Worm (Caenorhabditis elegans) whole organism, L4 larva: ENCODE results near the gene msp-77.
A peak's percentile ranks its signal among the peaks of the same experiment; 100 is the strongest.

Source experiments
- F10B5.3 ChIP-seq: sonication (generic microtip); optimal IDR thresholded peaks from 2 replicates; lab custom pipeline; 2016; ENCODE audit warnings: mild to moderate bottlenecking, missing genetic modification characterization, missing compliant biosample characterization
- T26A8.4 ChIP-seq: fragments of 200-800 bp; sonication (Bioruptor generic); IDR thresholded peaks from 2 replicates; pipeline ENCODE4 v1.3.6; 2022; ENCODE audit warnings: missing genetic modification characterization, missing compliant biosample characterization
- ZK337.2 ChIP-seq: fragments of 200-800 bp; sonication (Bioruptor generic); IDR thresholded peaks from 2 replicates; pipeline ENCODE4 v1.3.6; 2022; ENCODE audit warnings: missing genetic modification reagents, missing genetic modification characterization, missing compliant biosample characterization
- aha-1 ChIP-seq: fragments of 150-350 bp; peaks from one replicate; lab custom pipeline; 2014; ENCODE audit warnings: missing biosample characterization, missing genetic modification characterization
- ceh-20 ChIP-seq: fragments of 200-800 bp; sonication (Bioruptor generic); IDR thresholded peaks from 2 replicates; pipeline ENCODE4 v1.3.6; 2022; ENCODE audit warnings: missing genetic modification reagents, missing genetic modification characterization, missing compliant biosample characterization
- daf-19 ChIP-seq: fragments of 200-800 bp; sonication (Bioruptor generic); conservative IDR thresholded peaks from 2 replicates; pipeline ENCODE4 v1.3.6; 2022; ENCODE audit warnings: missing genetic modification characterization, missing compliant biosample characterization
- dpl-1 ChIP-seq: fragments of 150-350 bp; optimal IDR thresholded peaks from 2 replicates; lab custom pipeline; 2014; ENCODE audit warnings: missing biosample characterization, missing genetic modification reagents, missing genetic modification characterization
- duxl-1 ChIP-seq: sonication (generic microtip); optimal IDR thresholded peaks from 2 replicates; lab custom pipeline; 2016; ENCODE audit warnings: mild to moderate bottlenecking, missing genetic modification characterization, moderate library complexity, missing compliant biosample characterization; ENCODE audit not compliant: poor library complexity
- egl-27 ChIP-seq: sonication (generic microtip); optimal IDR thresholded peaks from 3 replicates; lab custom pipeline; 2017; ENCODE audit warnings: missing biosample characterization, missing genetic modification reagents, missing genetic modification characterization
- egl-43 ChIP-seq: fragments of 200-800 bp; sonication (Bioruptor generic); IDR thresholded peaks from 2 replicates; pipeline ENCODE4 v1.3.6; 2022; ENCODE audit warnings: missing genetic modification reagents, missing genetic modification characterization, missing compliant biosample characterization
- hlh-11 ChIP-seq: fragments of 200-800 bp; sonication (Bioruptor generic); optimal IDR thresholded peaks from 2 replicates; lab custom pipeline; 2018; ENCODE audit warnings: mild to moderate bottlenecking, missing genetic modification characterization, missing compliant biosample characterization
- hmg-1.1 ChIP-seq: fragments of 200-800 bp; sonication (Bioruptor generic); IDR thresholded peaks from 2 replicates; pipeline ENCODE4 v1.3.6; 2022; ENCODE audit warnings: missing genetic modification reagents, missing genetic modification characterization, missing compliant biosample characterization
- lin-15B ChIP-seq: fragments of 150-350 bp; sonication (generic microtip); optimal IDR thresholded peaks from 3 replicates; lab custom pipeline; 2014; ENCODE audit warnings: missing biosample characterization, missing genetic modification characterization
- lin-29 ChIP-seq: fragments of 200-800 bp; sonication (Bioruptor generic); IDR thresholded peaks from 2 replicates; pipeline ENCODE4 v1.3.6; 2022; ENCODE audit warnings: missing genetic modification reagents, missing genetic modification characterization, missing compliant biosample characterization
- lin-39 ChIP-seq: fragments of 150-350 bp; optimal IDR thresholded peaks from 2 replicates; lab custom pipeline; 2014; ENCODE audit warnings: missing biosample characterization, missing genetic modification reagents, missing genetic modification characterization
- madf-9 ChIP-seq: fragments of 200-800 bp; sonication (Bioruptor generic); conservative IDR thresholded peaks from 2 replicates; pipeline ENCODE4 v1.3.6; 2022; ENCODE audit warnings: missing genetic modification reagents, missing genetic modification characterization, missing compliant biosample characterization
- mdl-1 ChIP-seq, 2 experiments: fragments of 150-350 bp in 1 of 2; sonication (generic microtip) in 1 of 2; optimal IDR thresholded peaks; 2 replicates each; lab custom pipeline; 2014 to 2017; ENCODE audit warnings: missing biosample characterization in 2 of 2, missing genetic modification characterization in 2 of 2
- mes-2 ChIP-seq: sonication (generic microtip); optimal IDR thresholded peaks from 2 replicates; lab custom pipeline; 2016; ENCODE audit warnings: missing genotype, mild to moderate bottlenecking, missing genetic modification characterization, missing compliant biosample characterization; ENCODE audit not compliant: poor library complexity, severe bottlenecking
- mxl-3 ChIP-seq: fragments of 200-800 bp; sonication (Bioruptor generic); optimal IDR thresholded peaks from 2 replicates; lab custom pipeline; 2018; ENCODE audit warnings: mild to moderate bottlenecking, missing genetic modification characterization, missing compliant biosample characterization
- nhr-10 ChIP-seq: fragments of 150-350 bp; optimal IDR thresholded peaks from 2 replicates; lab custom pipeline; 2014; ENCODE audit warnings: missing biosample characterization, missing genetic modification characterization
- nhr-11 ChIP-seq: fragments of 150-350 bp; optimal IDR thresholded peaks from 2 replicates; lab custom pipeline; 2014; ENCODE audit warnings: missing biosample characterization, missing genetic modification characterization
- nhr-111 ChIP-seq: fragments of 200-800 bp; sonication (Bioruptor generic); optimal IDR thresholded peaks from 2 replicates; lab custom pipeline; 2018; ENCODE audit warnings: mild to moderate bottlenecking, missing genetic modification characterization, missing compliant biosample characterization
- nhr-28 ChIP-seq: fragments of 150-350 bp; optimal IDR thresholded peaks from 2 replicates; lab custom pipeline; 2014; ENCODE audit warnings: missing biosample characterization, missing genetic modification characterization
- nhr-41 ChIP-seq: fragments of 200-800 bp; sonication (Bioruptor generic); IDR thresholded peaks from 2 replicates; pipeline ENCODE4 v1.3.6; 2022; ENCODE audit warnings: missing genetic modification reagents, missing genetic modification characterization, missing compliant biosample characterization
- nhr-42 ChIP-seq: fragments of 200-800 bp; sonication (Bioruptor generic); IDR thresholded peaks from 2 replicates; pipeline ENCODE4 v1.3.6; 2022; ENCODE audit warnings: missing genetic modification characterization, missing compliant biosample characterization
- nhr-48 ChIP-seq: sonication (generic microtip); optimal IDR thresholded peaks from 2 replicates; lab custom pipeline; 2016; ENCODE audit warnings: mild to moderate bottlenecking, missing genetic modification characterization, missing compliant biosample characterization
- nhr-77 ChIP-seq: fragments of 150-350 bp; optimal IDR thresholded peaks from 2 replicates; lab custom pipeline; 2014; ENCODE audit warnings: missing biosample characterization, missing genetic modification characterization
- pha-4 ChIP-seq, 2 experiments: fragments of 150-350 bp in 1 of 2; fragments of 200-800 bp in 1 of 2; sonication (Bioruptor generic) in 1 of 2; IDR thresholded peaks in 1 of 2; optimal IDR thresholded peaks in 1 of 2; 2 replicates each; pipeline versions ENCODE4 v1.3.6 to Lab custom; 2014 to 2022; ENCODE audit warnings: missing genetic modification characterization in 2 of 2, missing genetic modification reagents in 2 of 2, missing biosample characterization in 1 of 2, missing compliant biosample characterization in 1 of 2
- php-3 ChIP-seq: fragments of 200-800 bp; sonication (Bioruptor generic); IDR thresholded peaks from 2 replicates; pipeline ENCODE4 v1.3.6; 2022; ENCODE audit warnings: missing genetic modification reagents, missing genetic modification characterization, missing compliant biosample characterization
- saeg-2 ChIP-seq: fragments of 200-800 bp; sonication (Bioruptor generic); IDR thresholded peaks from 2 replicates; pipeline ENCODE4 v1.3.6; 2022; ENCODE audit warnings: missing genetic modification reagents, missing genetic modification characterization, missing compliant biosample characterization
- set-16 ChIP-seq: fragments of 200-800 bp; sonication (Bioruptor generic); IDR thresholded peaks from 2 replicates; pipeline ENCODE4 v1.3.6; 2022; ENCODE audit warnings: missing genetic modification reagents, missing genetic modification characterization, missing compliant biosample characterization
- snpc-4 ChIP-seq: fragments of 150-350 bp; optimal IDR thresholded peaks from 2 replicates; lab custom pipeline; 2014; ENCODE audit warnings: missing biosample characterization, missing genetic modification characterization
- spr-1 ChIP-seq: sonication (generic microtip); optimal IDR thresholded peaks from 2 replicates; lab custom pipeline; 2016; ENCODE audit warnings: mild to moderate bottlenecking, missing genetic modification characterization, missing compliant biosample characterization
- unc-130 ChIP-seq: sonication (generic microtip); optimal IDR thresholded peaks from 2 replicates; lab custom pipeline; 2016; ENCODE audit warnings: missing genetic modification reagents, missing genetic modification characterization, missing compliant biosample characterization
- unc-39 ChIP-seq: sonication (generic microtip); optimal IDR thresholded peaks from 2 replicates; lab custom pipeline; 2017; ENCODE audit warnings: missing biosample characterization, missing genetic modification characterization
- unc-62 ChIP-seq, 3 experiments: fragments of 150-350 bp in 1 of 3; sonication (generic microtip); optimal IDR thresholded peaks in 2 of 3; peaks in 1 of 3; 1 replicate in 1 of 3; 2 replicates in 2 of 3; lab custom pipeline; 2014 to 2017; ENCODE audit warnings: missing biosample characterization in 3 of 3, missing genetic modification characterization in 3 of 3, missing genetic modification reagents in 3 of 3, missing genotype in 1 of 3

The msp-77 gene

DNA sequence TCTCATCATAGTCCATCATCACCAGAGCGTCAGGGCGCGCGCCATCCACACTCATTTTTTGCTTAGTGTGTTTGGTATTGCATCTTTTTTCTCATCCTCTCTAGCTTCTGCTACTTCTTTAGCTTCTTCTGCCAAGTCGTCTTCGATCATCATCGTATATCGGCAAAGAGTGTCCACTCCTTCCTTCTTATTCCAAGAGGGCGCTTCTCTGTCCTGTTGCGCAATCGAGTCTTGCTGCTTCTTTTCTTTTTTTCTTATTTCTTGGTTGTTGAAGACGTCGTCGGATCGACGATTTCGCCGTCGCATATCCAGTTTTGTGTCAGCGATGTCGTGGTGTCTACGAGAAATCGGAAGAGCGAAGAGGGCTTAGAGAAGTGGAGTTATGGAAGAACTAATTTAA lies 18.6 kb downstream of the msp-77 start:
- TF ChIP-seq spr-1 (tag; lab: Kevin White, UChicago): peak; percentile 36
- 0 out of 2 replicates have a peak, but pooled peaks have one; percentile 35 for TF ChIP-seq T26A8.4 (GFP tag; lab: Robert Waterston, UW)
- no peak for TF ChIP-seq lin-39
- no peak for TF ChIP-seq F10B5.3
- no peak for TF ChIP-seq snpc-4 (tag; lab: Kevin White, UChicago)
- TF ChIP-seq hlh-11 (tag; lab: Kevin White, UChicago): peak; percentile 58
- peak in 1 of 2 experiments; percentile 12 for TF ChIP-seq mdl-1 (tag; optimal IDR thresholded peaks at IDR 0.05; lab: Kevin White, UChicago)
- TF ChIP-seq daf-19 (GFP tag; lab: Robert Waterston, UW): no peak
- TF ChIP-seq php-3 (GFP tag; lab: Robert Waterston, UW): no peak
- peak; percentile 21 for TF ChIP-seq aha-1 (tag; lab: Kevin White, UChicago)
- TF ChIP-seq mxl-3: peak; percentile 54
- TF ChIP-seq nhr-48: peak; percentile 19
- no peak for TF ChIP-seq hmg-1.1 (GFP tag; lab: Robert Waterston, UW)

DNA sequence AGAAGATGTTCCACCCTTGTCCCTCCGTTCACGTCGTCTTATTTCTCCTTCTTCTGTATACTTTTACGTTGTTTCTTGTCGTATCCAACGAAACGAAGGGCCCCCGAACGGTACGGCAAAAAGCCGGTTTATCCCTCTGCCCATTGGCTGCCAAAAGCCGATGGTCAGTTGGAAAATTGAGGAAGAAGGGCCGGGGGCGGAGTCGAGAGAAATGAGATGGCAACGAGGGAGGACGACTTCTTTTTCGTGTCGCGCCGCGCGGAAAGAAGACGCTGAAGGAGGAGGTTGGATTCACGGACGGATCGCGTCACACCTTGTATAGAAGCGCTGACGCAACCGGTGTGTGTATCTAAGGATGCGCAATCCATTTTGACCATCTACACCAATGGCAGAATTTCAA lies 20.7 kb downstream of the msp-77 start:
- TF ChIP-seq egl-43 (GFP tag; lab: Robert Waterston, UW) (0 out of 2 replicates have a peak, but pooled peaks have one; percentile 10), ZK337.2 (GFP tag; lab: Robert Waterston, UW) (no peak), saeg-2 (GFP tag; lab: Robert Waterston, UW) (no peak), set-16 (GFP tag; lab: Robert Waterston, UW) (peak; percentile 66; the same call in 1 of the 2 replicates), dpl-1 (GFP tag; lab: Kevin White, UChicago) (no peak), ceh-20 (no peak), unc-62 (GFP tag; optimal IDR thresholded peaks at IDR 0.05 in 1 of 2; lab: Kevin White, UChicago) (peak in 1 of 2 experiments; percentile 46), unc-62 (tag; optimal IDR thresholded peaks at IDR 0.05; lab: Kevin White, UChicago) (no peak), hlh-11 (tag; lab: Kevin White, UChicago) (peak; percentile 18), aha-1 (tag; lab: Kevin White, UChicago) (peak; percentile 40)
- TF ChIP-seq, all 104 proteins: peak for 5

DNA sequence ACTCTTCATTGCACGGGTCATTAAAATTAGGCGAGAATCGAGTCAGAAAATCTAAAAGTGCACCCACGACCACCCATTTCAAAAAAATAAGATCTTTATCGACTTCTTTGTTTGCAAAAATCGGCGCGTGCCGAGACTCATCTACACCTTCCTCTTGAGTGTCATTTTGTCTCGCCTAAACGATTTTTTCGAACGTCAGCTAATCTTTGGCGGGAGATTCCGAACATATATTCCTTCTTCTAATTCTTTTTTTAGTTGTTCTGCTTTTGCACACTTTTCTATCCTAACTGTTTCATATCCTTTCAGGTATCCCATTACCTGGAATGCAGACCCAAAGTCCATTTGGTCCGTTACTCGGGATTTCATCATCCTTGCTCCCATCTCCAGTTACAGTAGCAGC lies 21.8 kb downstream of the msp-77 start, which contains the start of gene bed-3:
TSS of gene bed-3 (plus strand) at position 301 of the 400 bp plus-strand sequence.
- TF ChIP-seq nhr-77 (tag; lab: Kevin White, UChicago) (no peak), nhr-41 (GFP tag; lab: Robert Waterston, UW) (no peak), php-3 (GFP tag; lab: Robert Waterston, UW) (no peak), egl-27 (tag; lab: Kevin White, UChicago) (no peak), nhr-10 (no peak), nhr-11 (no peak), nhr-111 (GFP tag; lab: Kevin White, UChicago) (no peak), pha-4 (GFP tag; IDR thresholded peaks at IDR 0.05; lab: Robert Waterston, UW) (no peak), pha-4 (tag; optimal IDR thresholded peaks at IDR 0.05; lab: Kevin White, UChicago) (no peak), duxl-1 (no peak), unc-39 (tag; lab: Kevin White, UChicago) (no peak), nhr-42 (GFP tag; lab: Robert Waterston, UW) (no peak), set-16 (GFP tag; lab: Robert Waterston, UW) (no peak), madf-9 (GFP tag; lab: Robert Waterston, UW) (no peak), lin-29 (GFP tag; lab: Robert Waterston, UW) (no peak), mes-2 (no peak)

DNA sequence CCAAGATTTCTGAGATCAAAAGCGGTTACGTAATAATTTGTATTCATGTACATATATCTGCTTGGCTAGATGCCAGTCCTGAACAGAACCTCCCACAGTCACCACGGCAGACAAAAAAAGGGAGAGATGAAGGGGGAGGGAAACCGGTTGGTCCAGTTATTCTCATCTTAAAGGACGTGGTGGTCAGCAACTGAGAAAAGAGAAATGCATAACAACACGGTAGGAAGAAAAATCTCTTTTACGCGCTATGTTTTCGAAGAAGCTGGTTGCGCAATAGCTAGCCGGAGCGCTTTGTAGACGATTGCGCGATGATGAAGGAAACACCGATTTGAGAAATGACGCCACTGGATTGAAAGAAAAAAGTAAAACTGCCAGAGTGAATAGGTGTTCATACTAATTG lies 23.6 kb downstream of the msp-77 start:
- peak in 1 of 2 experiments; percentile 7 for TF ChIP-seq mdl-1 (tag; optimal IDR thresholded peaks at IDR 0.05; lab: Kevin White, UChicago)
- TF ChIP-seq unc-39 (tag; lab: Kevin White, UChicago): no peak
- TF ChIP-seq nhr-28: peak; percentile 1
- no peak for TF ChIP-seq unc-130
- TF ChIP-seq lin-15B (tag; lab: Kevin White, UChicago): no peak
- peak; percentile 46 for TF ChIP-seq mxl-3
- TF ChIP-seq hlh-11 (tag; lab: Kevin White, UChicago): peak; percentile 37
- TF ChIP-seq, all 104 proteins: peak for 4
